Worm (Caenorhabditis elegans): ENCODE measurements around the gene T05B9.2.

The T05B9.2 gene

DNA sequence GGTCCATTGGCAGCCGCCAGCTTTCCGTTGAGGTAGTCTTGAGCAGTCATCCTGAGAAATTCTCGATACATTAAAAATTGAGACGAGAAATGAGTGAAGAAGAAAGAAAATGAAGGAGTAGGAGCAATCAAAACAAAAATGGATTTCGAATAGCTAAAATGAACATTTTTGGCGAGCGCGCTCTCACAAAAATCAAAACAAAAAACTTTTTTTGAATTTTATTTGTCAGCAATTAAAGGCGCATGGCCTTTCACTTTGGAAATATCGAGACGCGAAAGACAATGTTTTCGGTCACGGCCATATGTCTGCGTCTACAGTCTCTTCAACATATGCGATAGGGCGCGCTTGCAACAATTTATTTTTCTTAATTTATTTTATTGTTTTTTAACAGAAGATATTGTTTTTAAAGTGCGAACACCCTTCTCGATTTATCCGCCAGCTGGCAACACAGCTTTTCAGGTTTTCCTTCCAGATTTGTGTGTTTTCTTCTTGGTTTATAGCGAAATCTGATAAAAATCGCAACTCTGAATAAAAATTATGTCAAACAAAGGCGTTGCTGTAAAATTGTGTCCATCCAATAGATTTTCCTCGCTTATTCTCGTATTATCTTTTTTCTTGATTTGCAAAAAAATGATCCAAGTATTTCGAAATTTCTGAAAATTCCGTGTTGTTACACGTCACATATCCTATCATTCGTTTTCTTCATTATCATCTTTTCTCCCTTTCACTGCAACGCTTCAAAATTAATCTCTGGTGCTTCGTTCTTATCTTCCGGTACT, 16.6 kb upstream of the T05B9.2 start, which contains the start of the genes rpn-9 and T06D8.9 (continued):
- TF ChIP-seq madf-8 (GFP tag; conservative IDR thresholded peaks at IDR 0.05), result peak; percentile 66
- peak; percentile 52 for TF ChIP-seq athp-1 (tag; optimal IDR thresholded peaks at IDR 0.05)
- peak; percentile 21 for TF ChIP-seq ZK185.1 (tag; optimal IDR thresholded peaks at IDR 0.05; ENCODE audit: poor library complexity, severe bottlenecking)
- peak; percentile 65 for TF ChIP-seq xnd-1 (tag; optimal IDR thresholded peaks at IDR 0.05)
- no peak for TF ChIP-seq nhr-120 (GFP tag; IDR thresholded peaks at IDR 0.05)
- TF ChIP-seq nfya-2 (GFP tag; IDR thresholded peaks at IDR 0.05), result no peak
- peak; percentile 58; the same call in 1 of the 2 replicates for TF ChIP-seq lir-1 (GFP tag; conservative IDR thresholded peaks at IDR 0.05)
- peak; percentile 57 for TF ChIP-seq tlf-1 (GFP tag; optimal IDR thresholded peaks at IDR 0.05)
- no peak for TF ChIP-seq let-607 (tag; optimal IDR thresholded peaks at IDR 0.05)
- no peak for TF ChIP-seq dpff-1 (tag; optimal IDR thresholded peaks at IDR 0.05)
- peak; percentile 77 for TF ChIP-seq ztf-18 (tag; optimal IDR thresholded peaks at IDR 0.05)
- TF ChIP-seq mxl-1 (tag; optimal IDR thresholded peaks at IDR 0.05), result no peak
- TF ChIP-seq lsl-1 (GFP tag; optimal IDR thresholded peaks at IDR 0.05), result peak; percentile 90
- peak; percentile 87 for TF ChIP-seq lin-54 (GFP tag; optimal IDR thresholded peaks at IDR 0.05)
- TF ChIP-seq sdz-38 (tag; optimal IDR thresholded peaks at IDR 0.05), result no peak
- peak; percentile 95 for TF ChIP-seq hmg-1.2 (GFP tag; IDR thresholded peaks at IDR 0.05)
- TF ChIP-seq lsy-27 (tag; optimal IDR thresholded peaks at IDR 0.05; ENCODE audit: borderline replicate concordance, insufficient read depth), result no peak
- TF ChIP-seq atf-7 (tag; optimal IDR thresholded peaks at IDR 0.05), result no peak
- no peak for TF ChIP-seq ztf-26 (tag; optimal IDR thresholded peaks at IDR 0.05)
- no peak for TF ChIP-seq hmg-20 (GFP tag; IDR thresholded peaks at IDR 0.05)
- no peak for TF ChIP-seq ztf-6 (GFP tag; IDR thresholded peaks at IDR 0.05)
- no peak; the same call in 1 of the 2 replicates for TF ChIP-seq Y53G8AR.9 (GFP tag; conservative IDR thresholded peaks at IDR 0.05)
- TF ChIP-seq ztf-28 (GFP tag; IDR thresholded peaks at IDR 0.05), result no peak
- no peak for TF ChIP-seq egl-18 (GFP tag; IDR thresholded peaks at IDR 0.05)
- no peak for TF ChIP-seq F39B2.1 (GFP tag; IDR thresholded peaks at IDR 0.05)
- no peak for TF ChIP-seq akir-1 (GFP tag; optimal IDR thresholded peaks at IDR 0.05)
- TF ChIP-seq unc-130 (GFP tag; optimal IDR thresholded peaks at IDR 0.05), result peak; percentile 70
- no peak for TF ChIP-seq tbx-9 (tag; optimal IDR thresholded peaks at IDR 0.05; ENCODE audit: borderline replicate concordance)
- peak; percentile 94 for TF ChIP-seq mcd-1 (GFP tag; IDR thresholded peaks at IDR 0.05)
- TF ChIP-seq attf-3 (GFP tag; conservative IDR thresholded peaks at IDR 0.05), result peak; percentile 82
- TF ChIP-seq snpc-3.4 (tag; optimal IDR thresholded peaks at IDR 0.05), result peak; percentile 48
- TF ChIP-seq mel-28 (tag; optimal IDR thresholded peaks at IDR 0.05; ENCODE audit: borderline replicate concordance), result no peak
- TF ChIP-seq hsf-1 (GFP tag; IDR thresholded peaks at IDR 0.05), result peak; percentile 78
- TF ChIP-seq gei-17 (GFP tag; optimal IDR thresholded peaks at IDR 0.05), result no peak
- peak; percentile 66 for TF ChIP-seq dpl-1 (GFP tag; optimal IDR thresholded peaks at IDR 0.05)
- TF ChIP-seq B0019.2 (GFP tag; conservative IDR thresholded peaks at IDR 0.05), result peak; percentile 78
- no peak for TF ChIP-seq F22D6.2 (tag; optimal IDR thresholded peaks at IDR 0.05)
- TF ChIP-seq F33H1.4 (GFP tag; IDR thresholded peaks at IDR 0.05), result peak; percentile 84
- TF ChIP-seq unc-62 (GFP tag; optimal IDR thresholded peaks at IDR 0.05), result no peak
- TF ChIP-seq B0336.3 (GFP tag; IDR thresholded peaks at IDR 0.05), result peak; percentile 28; the same call in 1 of the 2 replicates
- TF ChIP-seq T26A5.8 (tag; optimal IDR thresholded peaks at IDR 0.05), result no peak
- no peak for TF ChIP-seq F37B4.10 (GFP tag; IDR thresholded peaks at IDR 0.05)
- TF ChIP-seq C06A6.2 (GFP tag; conservative IDR thresholded peaks at IDR 0.05), result no peak
- TF ChIP-seq ekl-4 (GFP tag; IDR thresholded peaks at IDR 0.05), result peak; percentile 68
- 0 out of 2 replicates have a peak, but pooled peaks have one; percentile 10 for TF ChIP-seq C17E4.6 (GFP tag; IDR thresholded peaks at IDR 0.05)
- peak; percentile 20; the same call in 1 of the 2 replicates for TF ChIP-seq nfyb-1 (GFP tag; IDR thresholded peaks at IDR 0.05)
- no peak for TF ChIP-seq rec-8 (tag; optimal IDR thresholded peaks at IDR 0.05)
